Worm (Caenorhabditis elegans) whole organism, L1 larva: ENCODE measurements around the gene Y56A3A.7.

Experiments used
- C34B4.2 ChIP-seq: sonication (generic microtip); optimal IDR thresholded peaks from 2 replicates; lab custom pipeline; 2017; ENCODE audit warnings: mild to moderate bottlenecking, missing genetic modification characterization, missing compliant biosample characterization
- F16B12.6 ChIP-seq: fragments of 150-350 bp; optimal IDR thresholded peaks from 2 replicates; lab custom pipeline; 2014; ENCODE audit warnings: missing biosample characterization, missing genetic modification characterization
- aha-1 ChIP-seq: fragments of 150-350 bp; optimal IDR thresholded peaks from 2 replicates; lab custom pipeline; 2014; ENCODE audit warnings: missing biosample characterization, missing genetic modification characterization
- alr-1 ChIP-seq: fragments of 200-800 bp; sonication (Bioruptor generic); optimal IDR thresholded peaks from 2 replicates; lab custom pipeline; 2018; ENCODE audit warnings: borderline replicate concordance, mild to moderate bottlenecking, missing genetic modification characterization, missing compliant biosample characterization
- aly-2 ChIP-seq: fragments of 150-350 bp; optimal IDR thresholded peaks from 2 replicates; lab custom pipeline; 2014; ENCODE audit warnings: missing biosample characterization, missing genetic modification characterization
- ama-1 ChIP-seq: fragments of 150-350 bp; optimal IDR thresholded peaks from 2 replicates; lab custom pipeline; 2014
- ceh-8 ChIP-seq: fragments of 200-800 bp; sonication (Bioruptor generic); optimal IDR thresholded peaks from 2 replicates; lab custom pipeline; 2018; ENCODE audit warnings: mild to moderate bottlenecking, missing genetic modification characterization, moderate library complexity, missing compliant biosample characterization
- ceh-88 ChIP-seq: fragments of 200-800 bp; sonication (Bioruptor generic); IDR thresholded peaks from 2 replicates; pipeline ENCODE4 v1.3.6; 2022; ENCODE audit warnings: missing genetic modification characterization, missing compliant biosample characterization
- ceh-90 ChIP-seq: sonication (generic microtip); optimal IDR thresholded peaks from 2 replicates; lab custom pipeline; 2016; ENCODE audit warnings: missing genetic modification characterization, missing compliant biosample characterization
- ces-1 ChIP-seq: fragments of 150-350 bp; optimal IDR thresholded peaks from 2 replicates; lab custom pipeline; 2014; ENCODE audit warnings: missing biosample characterization, missing genetic modification reagents, missing genetic modification characterization
- dsc-1 ChIP-seq: sonication (generic microtip); optimal IDR thresholded peaks from 2 replicates; lab custom pipeline; 2016; ENCODE audit warnings: mild to moderate bottlenecking, missing genetic modification characterization, missing compliant biosample characterization
- efl-1 ChIP-seq, 4 experiments: fragments of 150-350 bp; optimal IDR thresholded peaks in 3 of 4; peaks in 1 of 4; 1 replicate in 1 of 4; 2 replicates in 3 of 4; lab custom pipeline; 2014; ENCODE audit warnings: missing biosample characterization in 2 of 4, missing genetic modification characterization in 2 of 4, missing genetic modification reagents in 2 of 4
- efl-3 ChIP-seq: fragments of 200-800 bp; sonication (Bioruptor generic); optimal IDR thresholded peaks from 2 replicates; lab custom pipeline; 2018; ENCODE audit warnings: mild to moderate bottlenecking, missing genetic modification characterization, missing compliant biosample characterization
- egl-13 ChIP-seq: sonication (generic microtip); optimal IDR thresholded peaks from 2 replicates; lab custom pipeline; 2016; ENCODE audit warnings: missing genotype, missing genetic modification reagents, missing genetic modification characterization, missing compliant biosample characterization
- elt-2 ChIP-seq: sonication (generic microtip); optimal IDR thresholded peaks from 2 replicates; lab custom pipeline; 2016; ENCODE audit warnings: missing genetic modification characterization, mild to moderate bottlenecking, inconsistent platforms, missing compliant biosample characterization, missing genetic modification reagents
- ets-5 ChIP-seq: fragments of 200-800 bp; sonication (Bioruptor generic); IDR thresholded peaks from 2 replicates; pipeline ENCODE4 v1.3.6; 2022; ENCODE audit warnings: missing genetic modification characterization, missing compliant biosample characterization
- fkh-8 ChIP-seq: sonication (generic microtip); optimal IDR thresholded peaks from 2 replicates; lab custom pipeline; 2016; ENCODE audit warnings: mild to moderate bottlenecking, missing genetic modification characterization, missing compliant biosample characterization
- hlh-4 ChIP-seq: sonication (generic microtip); optimal IDR thresholded peaks from 2 replicates; lab custom pipeline; 2016; ENCODE audit warnings: mild to moderate bottlenecking, missing genetic modification characterization, missing compliant biosample characterization
- hpl-2 ChIP-seq: fragments of 150-350 bp; optimal IDR thresholded peaks from 2 replicates; lab custom pipeline; 2014; ENCODE audit warnings: missing biosample characterization, missing genetic modification reagents, missing genetic modification characterization
- isw-1 ChIP-seq: fragments of 200-800 bp; sonication (Bioruptor generic); IDR thresholded peaks from 2 replicates; pipeline ENCODE4 v1.3.6; 2022; ENCODE audit warnings: missing genetic modification characterization, missing compliant biosample characterization
- lin-13 ChIP-seq: fragments of 150-350 bp; optimal IDR thresholded peaks from 2 replicates; lab custom pipeline; 2014; ENCODE audit warnings: missing biosample characterization, missing genetic modification reagents, missing genetic modification characterization
- lin-15B ChIP-seq: fragments of 150-350 bp; sonication (generic microtip); optimal IDR thresholded peaks from 3 replicates; lab custom pipeline; 2014; ENCODE audit warnings: missing biosample characterization, missing genetic modification characterization
- lin-35 ChIP-seq, 2 experiments: fragments of 150-350 bp; optimal IDR thresholded peaks; 2 replicates each; lab custom pipeline; 2014; ENCODE audit warnings: missing biosample characterization in 2 of 2, missing genetic modification characterization in 2 of 2, missing genetic modification reagents in 2 of 2
- lir-3 ChIP-seq: sonication (generic microtip); optimal IDR thresholded peaks from 2 replicates; lab custom pipeline; 2016; ENCODE audit warnings: mild to moderate bottlenecking, missing genetic modification characterization, moderate library complexity, missing compliant biosample characterization; ENCODE audit not compliant: poor library complexity
- lsy-2 ChIP-seq, 2 experiments: fragments of 150-350 bp; optimal IDR thresholded peaks; 2 replicates each; lab custom pipeline; 2014; ENCODE audit warnings: missing biosample characterization in 2 of 2, missing genetic modification characterization in 2 of 2
- mab-9 ChIP-seq: fragments of 200-800 bp; sonication (Bioruptor generic); IDR thresholded peaks from 2 replicates; pipeline ENCODE4 v1.3.6; 2022; ENCODE audit warnings: missing genetic modification reagents, missing genetic modification characterization, missing compliant biosample characterization
- mdl-1 ChIP-seq, 2 experiments: fragments of 150-350 bp; optimal IDR thresholded peaks; 2 replicates each; lab custom pipeline; 2014 to 2017; ENCODE audit warnings: missing biosample characterization in 2 of 2, missing genetic modification characterization in 2 of 2, inconsistent platforms in 1 of 2
- mep-1 ChIP-seq: fragments of 150-350 bp; optimal IDR thresholded peaks from 2 replicates; lab custom pipeline; 2014; ENCODE audit warnings: missing biosample characterization, missing genetic modification characterization
- nhr-11 ChIP-seq: fragments of 150-350 bp; optimal IDR thresholded peaks from 2 replicates; lab custom pipeline; 2014; ENCODE audit warnings: missing biosample characterization, missing genetic modification characterization
- nhr-12 ChIP-seq: sonication (generic microtip); optimal IDR thresholded peaks from 2 replicates; lab custom pipeline; 2017; ENCODE audit warnings: missing biosample characterization, missing genetic modification characterization
- nhr-19 ChIP-seq: fragments of 200-800 bp; sonication (Bioruptor generic); conservative IDR thresholded peaks from 2 replicates; pipeline ENCODE4 v1.3.6; 2022; ENCODE audit warnings: missing genetic modification characterization, missing compliant biosample characterization
- nhr-20 ChIP-seq: sonication (generic microtip); optimal IDR thresholded peaks from 2 replicates; lab custom pipeline; 2016; ENCODE audit warnings: mild to moderate bottlenecking, missing genetic modification characterization, missing compliant biosample characterization
- nhr-28 ChIP-seq: fragments of 150-350 bp; optimal IDR thresholded peaks from 2 replicates; lab custom pipeline; 2014; ENCODE audit warnings: missing biosample characterization, missing genetic modification characterization
- nhr-71 ChIP-seq: sonication (generic microtip); optimal IDR thresholded peaks from 2 replicates; lab custom pipeline; 2016; ENCODE audit warnings: mild to moderate bottlenecking, missing genetic modification characterization, moderate library complexity, missing compliant biosample characterization
- nhr-77 ChIP-seq: fragments of 150-350 bp; optimal IDR thresholded peaks from 2 replicates; lab custom pipeline; 2014; ENCODE audit warnings: missing biosample characterization, missing genetic modification characterization
- pag-3 ChIP-seq: sonication (generic microtip); optimal IDR thresholded peaks from 2 replicates; lab custom pipeline; 2017; ENCODE audit warnings: missing genetic modification characterization, mild to moderate bottlenecking, missing compliant biosample characterization, antibody characterized with exemption, borderline replicate concordance; ENCODE audit not compliant: insufficient read depth
- pqm-1 ChIP-seq: sonication (generic microtip); optimal IDR thresholded peaks from 3 replicates; lab custom pipeline; 2017; ENCODE audit warnings: missing biosample characterization, missing genetic modification characterization
- rnt-1 ChIP-seq: sonication (generic microtip); optimal IDR thresholded peaks from 2 replicates; lab custom pipeline; 2016; ENCODE audit warnings: mild to moderate bottlenecking, missing genetic modification characterization, moderate library complexity, missing compliant biosample characterization
- snpc-4 ChIP-seq: fragments of 150-350 bp; optimal IDR thresholded peaks from 2 replicates; lab custom pipeline; 2014; ENCODE audit warnings: missing biosample characterization, missing genetic modification characterization
- sox-4 ChIP-seq: sonication (generic microtip); optimal IDR thresholded peaks from 2 replicates; lab custom pipeline; 2016; ENCODE audit warnings: missing genetic modification characterization, missing compliant biosample characterization
- sptf-1 ChIP-seq: fragments of 150-350 bp; optimal IDR thresholded peaks from 2 replicates; lab custom pipeline; 2014; ENCODE audit warnings: missing biosample characterization, missing genetic modification characterization
- swsn-7 ChIP-seq: sonication (generic microtip); optimal IDR thresholded peaks from 2 replicates; lab custom pipeline; 2016; ENCODE audit warnings: missing genetic modification characterization, missing compliant biosample characterization
- tbx-2 ChIP-seq: sonication (generic microtip); optimal IDR thresholded peaks from 2 replicates; lab custom pipeline; 2016; ENCODE audit warnings: missing genetic modification characterization, missing compliant biosample characterization
- tlp-1 ChIP-seq: fragments of 150-350 bp; optimal IDR thresholded peaks from 2 replicates; lab custom pipeline; 2014; ENCODE audit warnings: missing biosample characterization, missing genetic modification characterization
- unc-130 ChIP-seq: fragments of 150-350 bp; optimal IDR thresholded peaks from 2 replicates; lab custom pipeline; 2017; ENCODE audit warnings: missing biosample characterization, missing genetic modification characterization, inconsistent platforms
- unc-62 ChIP-seq: fragments of 150-350 bp; optimal IDR thresholded peaks from 2 replicates; lab custom pipeline; 2014; ENCODE audit warnings: missing biosample characterization, missing genetic modification reagents, missing genetic modification characterization
- unc-86 ChIP-seq: sonication (generic microtip); optimal IDR thresholded peaks from 2 replicates; lab custom pipeline; 2016; ENCODE audit warnings: missing genetic modification characterization, missing compliant biosample characterization
- unc-98 ChIP-seq: fragments of 200-800 bp; sonication (Bioruptor generic); IDR thresholded peaks from 2 replicates; pipeline ENCODE4 v1.3.6; 2022; ENCODE audit warnings: missing genetic modification characterization, missing compliant biosample characterization
- zag-1 ChIP-seq: fragments of 150-350 bp; optimal IDR thresholded peaks from 2 replicates; lab custom pipeline; 2014; ENCODE audit warnings: missing biosample characterization, missing genetic modification characterization
- ztf-4 ChIP-seq: fragments of 150-350 bp; optimal IDR thresholded peaks from 2 replicates; lab custom pipeline; 2014; ENCODE audit warnings: missing biosample characterization, missing genetic modification characterization

The Y56A3A.7 gene

ce11 chrIII:11921658-11922098, 25.1 kb downstream of the Y56A3A.7 start, which contains the start of gene Y56A3A.22 (continued):
- TF ChIP-seq nhr-12 (tag; lab: Kevin White, UChicago): no peak
- TF ChIP-seq hpl-2 (GFP tag; lab: Kevin White, UChicago): no peak
- no peak for TF ChIP-seq lir-3 (tag; lab: Kevin White, UChicago)
- TF ChIP-seq lin-35 (GFP tag; optimal IDR thresholded peaks at IDR 0.05; lab: Kevin White, UChicago): peak in 1 of 2 experiments; percentile 29
- no peak for TF ChIP-seq F16B12.6
- TF ChIP-seq egl-13 (tag; lab: Kevin White, UChicago): no peak

DNA sequence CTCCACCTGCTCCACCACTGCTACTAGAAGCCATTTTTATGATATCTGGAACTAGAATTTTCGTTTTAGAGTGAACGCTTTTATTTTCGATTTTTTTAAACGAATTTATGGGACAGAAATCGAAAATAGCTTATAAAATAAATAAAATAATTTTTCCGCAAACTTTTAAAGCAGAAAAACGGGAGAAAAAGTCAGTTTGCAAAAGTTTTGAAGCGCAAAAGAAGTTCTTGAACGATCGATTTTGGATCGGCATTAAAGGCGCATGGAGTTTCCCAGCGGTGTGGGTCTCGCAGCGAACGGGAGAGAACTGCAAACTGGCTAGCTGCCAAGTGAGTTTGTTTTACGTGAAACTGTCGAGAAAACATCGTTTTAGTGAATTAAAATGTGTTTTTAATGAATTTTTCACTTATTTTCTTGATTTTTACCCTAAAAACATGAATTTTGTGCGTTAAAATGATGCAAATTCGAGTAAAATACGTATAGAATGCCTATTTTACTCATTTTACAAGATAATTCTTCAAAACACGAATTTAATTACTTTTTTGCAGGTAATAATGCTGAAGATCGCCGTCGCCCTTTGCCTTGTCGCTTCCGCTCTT, 26.5 kb downstream of the Y56A3A.7 start, which contains the start of the genes ccf-1 and trap-4:
Gene ccf-1 (minus strand): TSS at position 51 of the 599 bp plus-strand sequence.
Gene trap-4 (plus strand): TSS at position 549 of the 599 bp plus-strand sequence.
- TF ChIP-seq sptf-1 (tag; lab: Kevin White, UChicago) (no peak), tbx-2 (tag; lab: Kevin White, UChicago) (peak; percentile 32), lsy-2 (tag; optimal IDR thresholded peaks at IDR 0.05; lab: Kevin White, UChicago) (peak; percentile 61 to 84), fkh-8 (tag; lab: Kevin White, UChicago) (peak; percentile 7), unc-86 (tag; lab: Kevin White, UChicago) (no peak), tlp-1 (tag; lab: Kevin White, UChicago) (no peak), lin-13 (peak; percentile 55), alr-1 (no peak), zag-1 (tag; lab: Kevin White, UChicago) (no peak), unc-98 (no peak), nhr-19 (GFP tag; lab: Robert Waterston, UW) (no peak; the same call in 1 of the 2 replicates), mep-1 (tag; lab: Kevin White, UChicago) (peak; percentile 75), lir-3 (tag; lab: Kevin White, UChicago) (no peak), mdl-1 (tag; optimal IDR thresholded peaks at IDR 0.05; lab: Kevin White, UChicago) (no peak), efl-1 (optimal IDR thresholded peaks at IDR 0.05; lab: Kevin White, UChicago) (peak; percentile 67 to 76), efl-1 (GFP tag; optimal IDR thresholded peaks at IDR 0.05 in 1 of 2; lab: Kevin White, UChicago) (peak; percentile 62 to 94), nhr-77 (tag; lab: Kevin White, UChicago) (peak; percentile 42), dsc-1 (tag; lab: Kevin White, UChicago) (peak; percentile 35), rnt-1 (peak; percentile 47), efl-3 (no peak), C34B4.2 (no peak), hlh-4 (tag; lab: Kevin White, UChicago) (no peak), nhr-71 (peak; percentile 58), ama-1 (lab: Kevin White, UChicago) (no peak), nhr-11 (tag; lab: Kevin White, UChicago) (no peak), sox-4 (tag; lab: Kevin White, UChicago) (no peak), snpc-4 (tag; lab: Kevin White, UChicago) (peak; percentile 25), unc-130 (tag; lab: Kevin White, UChicago) (peak; percentile 13), isw-1 (GFP tag; lab: Robert Waterston, UW) (peak; percentile 56), ztf-4 (tag; lab: Kevin White, UChicago) (peak; percentile 20), ceh-90 (tag; lab: Kevin White, UChicago) (no peak), swsn-7 (tag; lab: Kevin White, UChicago) (peak; percentile 6), nhr-28 (tag; lab: Kevin White, UChicago) (no peak), pqm-1 (tag; lab: Kevin White, UChicago) (no peak), ces-1 (no peak), pag-3 (no peak), mab-9 (GFP tag; lab: Robert Waterston, UW) (no peak), unc-62 (GFP tag; lab: Kevin White, UChicago) (no peak), ets-5 (no peak), F16B12.6 (peak; percentile 49), ceh-8 (GFP tag; lab: Kevin White, UChicago) (no peak), aha-1 (no peak), nhr-20 (tag; lab: Kevin White, UChicago) (peak; percentile 46), lin-35 (GFP tag; optimal IDR thresholded peaks at IDR 0.05; lab: Kevin White, UChicago) (peak; percentile 67 to 84), ceh-88 (GFP tag; lab: Robert Waterston, UW) (no peak), aly-2 (tag; lab: Kevin White, UChicago) (peak; percentile 7), lin-15B (tag; lab: Kevin White, UChicago) (peak; percentile 16), elt-2 (tag; lab: Kevin White, UChicago) (no peak)
